Fruit fly (Drosophila melanogaster): ENCODE data around the gene Alg10.
A peak's percentile ranks its signal among the peaks of the same experiment; 100 is the strongest.

Gene Alg10

dm6 chr3L:11213643-11214042, 48.9 kb downstream of the Alg10 start:
- TF ChIP-seq nom (GFP tag; optimal IDR thresholded peaks at IDR 0.05) (peak; percentile 75), hkb (optimal IDR thresholded peaks at IDR 0.05) (no peak), hkb (GFP tag; IDR thresholded peaks at IDR 0.05) (no peak), Sin3A (optimal IDR thresholded peaks at IDR 0.05) (no peak), sob (GFP tag; IDR thresholded peaks at IDR 0.05) (0 out of 2 replicates have a peak, but pooled peaks have one; percentile 4), CG6175 (GFP tag; IDR thresholded peaks at IDR 0.05) (peak; percentile 11; the same call in 1 of the 3 replicates)

- TF ChIP-seq Deaf1 (tag; optimal IDR thresholded peaks at IDR 0.05): no peak
- TF ChIP-seq Bteb2 (GFP tag; optimal IDR thresholded peaks at IDR 0.05): no peak
- TF ChIP-seq Fer3 (tag; optimal IDR thresholded peaks at IDR 0.05): no peak
- 0 out of 3 replicates have a peak, but pooled peaks have one; percentile 13 for TF ChIP-seq CG34422 (GFP tag; IDR thresholded peaks at IDR 0.05)
- peak; percentile 56 for TF ChIP-seq Ets97D (GFP tag; optimal IDR thresholded peaks at IDR 0.05)
- TF ChIP-seq CG7271 (tag; optimal IDR thresholded peaks at IDR 0.05): no peak
- no peak for TF ChIP-seq CG3838 (GFP tag; optimal IDR thresholded peaks at IDR 0.05)
- no peak for TF ChIP-seq salm (tag; optimal IDR thresholded peaks at IDR 0.05)
- no peak; the same call in 2 of the 3 replicates for TF ChIP-seq ci (GFP tag; IDR thresholded peaks at IDR 0.05)
- peak in 1 of 2 experiments; percentile 92 for TF ChIP-seq insv (GFP tag; optimal IDR thresholded peaks at IDR 0.05)
- TF ChIP-seq pum (GFP tag; optimal IDR thresholded peaks at IDR 0.05): no peak
- TF ChIP-seq sd (tag; optimal IDR thresholded peaks at IDR 0.05): peak; percentile 94
- no peak for TF ChIP-seq Oaz (GFP tag; IDR thresholded peaks at IDR 0.05)
- TF ChIP-seq Scr (GFP tag; IDR thresholded peaks at IDR 0.05; ENCODE audit: partially characterized antibody): no peak
- peak; percentile 72 for TF ChIP-seq gfzf (GFP tag; optimal IDR thresholded peaks at IDR 0.05)
- no peak for TF ChIP-seq corto (GFP tag; optimal IDR thresholded peaks at IDR 0.05)
- no peak for TF ChIP-seq repo (GFP tag; optimal IDR thresholded peaks at IDR 0.05)
- TF ChIP-seq Optix (GFP tag; IDR thresholded peaks at IDR 0.05): no peak
- TF ChIP-seq CG6854 (GFP tag; optimal IDR thresholded peaks at IDR 0.05): no peak
- TF ChIP-seq GATAe (GFP tag; conservative IDR thresholded peaks at IDR 0.05): no peak
- no peak for TF ChIP-seq NFAT (GFP tag; IDR thresholded peaks at IDR 0.05)
- no peak for TF ChIP-seq sim (GFP tag; IDR thresholded peaks at IDR 0.05)
- TF ChIP-seq CG11456 (GFP tag; IDR thresholded peaks at IDR 0.05): no peak
- TF ChIP-seq CG3407 (GFP tag; optimal IDR thresholded peaks at IDR 0.05): no peak
- TF ChIP-seq luna (GFP tag; optimal IDR thresholded peaks at IDR 0.05): no peak
- TF ChIP-seq sisA (GFP tag; IDR thresholded peaks at IDR 0.05): no peak
- TF ChIP-seq CG4730 (GFP tag; IDR thresholded peaks at IDR 0.05): no peak
- no peak for TF ChIP-seq tup (GFP tag; optimal IDR thresholded peaks at IDR 0.05)
- TF ChIP-seq ap (GFP tag; IDR thresholded peaks at IDR 0.05): no peak
- TF ChIP-seq CG17328 (GFP tag; IDR thresholded peaks at IDR 0.05): no peak
- no peak for TF ChIP-seq CG10959 (GFP tag; IDR thresholded peaks at IDR 0.05)
- no peak for TF ChIP-seq CG14050 (GFP tag; IDR thresholded peaks at IDR 0.05)
- no peak for TF ChIP-seq CG15696 (tag; optimal IDR thresholded peaks at IDR 0.05)
- TF ChIP-seq CG10431 (GFP tag; optimal IDR thresholded peaks at IDR 0.05): no peak
- no peak for TF ChIP-seq CG11723 (GFP tag; optimal IDR thresholded peaks at IDR 0.05)
- 0 out of 2 replicates have a peak, but pooled peaks have one; percentile 17 for TF ChIP-seq Bgb (GFP tag; IDR thresholded peaks at IDR 0.05; ENCODE audit: partially characterized antibody)
- TF ChIP-seq CG12155 (GFP tag; optimal IDR thresholded peaks at IDR 0.05): no peak
- peak; percentile 58 for TF ChIP-seq CG11504 (tag; optimal IDR thresholded peaks at IDR 0.05)
- TF ChIP-seq HLH3B (GFP tag; IDR thresholded peaks at IDR 0.05): no peak
- no peak for TF ChIP-seq Ssrp (tag; optimal IDR thresholded peaks at IDR 0.05)
- peak; percentile 14 for TF ChIP-seq CG12299 (tag; optimal IDR thresholded peaks at IDR 0.05)
- TF ChIP-seq usp (GFP tag; optimal IDR thresholded peaks at IDR 0.05): no peak
- TF ChIP-seq PHDP (tag; optimal IDR thresholded peaks at IDR 0.05): peak; percentile 32
These were observed 49.9 kb downstream of the Alg10 start, which contains the start of gene CG42671 for dm6 chr3L:11214406-11215243. Gene CG42671, plus strand, starts transcription at chr3L:11214505.

All from whole organism, embryonic.